Fruit fly (Drosophila melanogaster): Measurements from ENCODE around the gene CG3634.

Gene CG3634

dm6 chr3L:20771891-20772646 lies 37.0 kb downstream of the CG3634 start (continued):
- peak; percentile 91 for TF ChIP-seq CG8119 (GFP tag; IDR thresholded peaks at IDR 0.05)
- peak; percentile 30 to 63 for TF ChIP-seq ss (GFP tag; optimal IDR thresholded peaks at IDR 0.05)
- no peak for TF ChIP-seq CG4318 (GFP tag; optimal IDR thresholded peaks at IDR 0.05)
- TF ChIP-seq CG6854 (GFP tag; optimal IDR thresholded peaks at IDR 0.05) = no peak
- TF ChIP-seq CG34406 (GFP tag; optimal IDR thresholded peaks at IDR 0.05) = peak; percentile 65
- peak; percentile 76 for TF ChIP-seq cyc (GFP tag; optimal IDR thresholded peaks at IDR 0.05)
- peak; percentile 66 for TF ChIP-seq vri (GFP tag; optimal IDR thresholded peaks at IDR 0.05)
- TF ChIP-seq CG32006 (GFP tag; optimal IDR thresholded peaks at IDR 0.05) = peak; percentile 85
- peak; percentile 70 for TF ChIP-seq CG11294 (GFP tag; IDR thresholded peaks at IDR 0.05)
- peak; percentile 83 for TF ChIP-seq CG6276 (GFP tag; optimal IDR thresholded peaks at IDR 0.05)
- peak; percentile 81 for TF ChIP-seq CG7368 (GFP tag; optimal IDR thresholded peaks at IDR 0.05)

- TF ChIP-seq spab (GFP tag; optimal IDR thresholded peaks at IDR 0.05) (no peak), Sox102F (GFP tag; optimal IDR thresholded peaks at IDR 0.05) (peak; percentile 54), vri (GFP tag; optimal IDR thresholded peaks at IDR 0.05) (no peak), CG31627 (GFP tag; optimal IDR thresholded peaks at IDR 0.05) (peak; percentile 18), Hr38 (GFP tag; optimal IDR thresholded peaks at IDR 0.05) (no peak), CG6163 (GFP tag; IDR thresholded peaks at IDR 0.05) (no peak), CG6808 (GFP tag; optimal IDR thresholded peaks at IDR 0.05) (no peak), CG6792 (GFP tag; optimal IDR thresholded peaks at IDR 0.05) (peak; percentile 34), salr (GFP tag; optimal IDR thresholded peaks at IDR 0.05) (peak in 1 of 2 experiments; percentile 64), CG4318 (GFP tag; optimal IDR thresholded peaks at IDR 0.05) (no peak), Blimp-1 (GFP tag; optimal IDR thresholded peaks at IDR 0.05) (no peak), cyc (GFP tag; optimal IDR thresholded peaks at IDR 0.05) (peak; percentile 29), Eip78C (GFP tag) (peak; percentile 76), eg (GFP tag; IDR thresholded peaks at IDR 0.05) (peak; percentile 36; the same call in 1 of the 3 replicates), ss (GFP tag; optimal IDR thresholded peaks at IDR 0.05) (no peak), fkh (GFP tag; optimal IDR thresholded peaks at IDR 0.05) (no peak), CG1621 (tag; optimal IDR thresholded peaks at IDR 0.05) (no peak), CG11294 (GFP tag; IDR thresholded peaks at IDR 0.05) (no peak), CG8632 (GFP tag; optimal IDR thresholded peaks at IDR 0.05) (peak; percentile 58), esn (GFP tag; optimal IDR thresholded peaks at IDR 0.05) (peak; percentile 58), svp (GFP tag) (no peak), Sox14 (GFP tag; optimal IDR thresholded peaks at IDR 0.05) (peak; percentile 13), dac (GFP tag; optimal IDR thresholded peaks at IDR 0.05) (no peak), pdm3 (GFP tag; optimal IDR thresholded peaks at IDR 0.05) (peak; percentile 41), fd59A (GFP tag; optimal IDR thresholded peaks at IDR 0.05) (no peak), CG8319 (GFP tag; optimal IDR thresholded peaks at IDR 0.05) (no peak), CG11762 (GFP tag; optimal IDR thresholded peaks at IDR 0.05; ENCODE audit: insufficient read depth) (peak; percentile 49), CG6854 (GFP tag; optimal IDR thresholded peaks at IDR 0.05) (no peak), CG7368 (GFP tag; optimal IDR thresholded peaks at IDR 0.05) (no peak), lz (GFP tag; optimal IDR thresholded peaks at IDR 0.05) (peak; percentile 30), topi (GFP tag; optimal IDR thresholded peaks at IDR 0.05) (no peak), CG6276 (GFP tag; optimal IDR thresholded peaks at IDR 0.05) (no peak), Eip75B (GFP tag; optimal IDR thresholded peaks at IDR 0.05) (peak; percentile 48), Ets21C (GFP tag; optimal IDR thresholded peaks at IDR 0.05) (peak; percentile 12), CG16779 (tag; optimal IDR thresholded peaks at IDR 0.05) (no peak), Hr39 (GFP tag; optimal IDR thresholded peaks at IDR 0.05) (peak; percentile 28), Sox15 (GFP tag; optimal IDR thresholded peaks at IDR 0.05) (peak; percentile 25), CG10631 (GFP tag; optimal IDR thresholded peaks at IDR 0.05) (peak; percentile 76), Hr4 (GFP tag; optimal IDR thresholded peaks at IDR 0.05) (peak; percentile 57), Met (GFP tag; optimal IDR thresholded peaks at IDR 0.05) (peak; percentile 40), dsx (GFP tag; optimal IDR thresholded peaks at IDR 0.05; ENCODE audit: poor library complexity, severe bottlenecking) (no peak), Lpt (GFP tag; optimal IDR thresholded peaks at IDR 0.05) (peak; percentile 1)
These were observed 37.8 kb downstream of the CG3634 start, which contains the start of the genes CG4042 and Pitslre for dm6 chr3L:20771001-20771890. CG4042 (minus strand) TSS chr3L:20771507. Pitslre (plus strand) TSS chr3L:20771528.
